Worm (Caenorhabditis elegans) whole organism, young adult: ENCODE results near the gene srx-84.

Source experiments
- B0019.2 ChIP-seq: fragments of 200-800 bp; sonication (Bioruptor generic); conservative IDR thresholded peaks from 2 replicates; pipeline ENCODE4 v1.3.6; 2022; ENCODE audit warnings: missing genetic modification reagents, missing genetic modification characterization, missing compliant biosample characterization
- D2030.7 ChIP-seq: fragments of 200-800 bp; sonication (Bioruptor generic); IDR thresholded peaks from 2 replicates; pipeline ENCODE4 v1.3.6; 2022; ENCODE audit warnings: missing genetic modification reagents, missing genetic modification characterization, missing compliant biosample characterization
- F23B12.7 ChIP-seq: sonication (generic microtip); optimal IDR thresholded peaks from 2 replicates; lab custom pipeline; 2017; ENCODE audit warnings: missing genetic modification characterization, mild to moderate bottlenecking, missing compliant biosample characterization, antibody characterized with exemption, moderate library complexity; ENCODE audit not compliant: insufficient read depth
- F39B2.1 ChIP-seq: fragments of 200-800 bp; sonication (Bioruptor generic); IDR thresholded peaks from 2 replicates; pipeline ENCODE4 v1.3.6; 2022; ENCODE audit warnings: missing genetic modification reagents, missing genetic modification characterization, missing compliant biosample characterization
- F49E8.2 ChIP-seq: sonication (generic microtip); optimal IDR thresholded peaks from 3 replicates; lab custom pipeline; 2017; ENCODE audit warnings: missing genetic modification characterization, mild to moderate bottlenecking, missing compliant biosample characterization, antibody characterized with exemption, moderate library complexity; ENCODE audit not compliant: insufficient read depth
- F57C9.4 ChIP-seq: sonication (generic microtip); optimal IDR thresholded peaks from 2 replicates; lab custom pipeline; 2017; ENCODE audit warnings: mild to moderate bottlenecking, missing genetic modification characterization, missing compliant biosample characterization
- ZK185.1 ChIP-seq: sonication (generic microtip); optimal IDR thresholded peaks from 2 replicates; lab custom pipeline; 2016; ENCODE audit warnings: mild to moderate bottlenecking, missing genetic modification characterization, missing compliant biosample characterization; ENCODE audit not compliant: poor library complexity, severe bottlenecking
- attf-3 ChIP-seq: fragments of 200-800 bp; sonication (Bioruptor generic); conservative IDR thresholded peaks from 2 replicates; pipeline ENCODE4 v1.3.6; 2022; ENCODE audit warnings: missing genetic modification reagents, missing genetic modification characterization, missing compliant biosample characterization
- attf-5 ChIP-seq: fragments of 200-800 bp; sonication (Bioruptor generic); optimal IDR thresholded peaks from 2 replicates; lab custom pipeline; 2018; ENCODE audit warnings: mild to moderate bottlenecking, missing genetic modification characterization, missing compliant biosample characterization
- bed-1 ChIP-seq: fragments of 200-800 bp; sonication (Bioruptor generic); IDR thresholded peaks from 2 replicates; pipeline ENCODE4 v1.3.6; 2022; ENCODE audit warnings: missing genetic modification reagents, missing genetic modification characterization, missing compliant biosample characterization
- ceh-79 ChIP-seq: sonication (generic microtip); optimal IDR thresholded peaks from 2 replicates; lab custom pipeline; 2017; ENCODE audit warnings: mild to moderate bottlenecking, missing genetic modification characterization, missing compliant biosample characterization
- dox-1 ChIP-seq: fragments of 200-800 bp; sonication (Bioruptor generic); IDR thresholded peaks from 2 replicates; pipeline ENCODE4 v1.3.6; 2022; ENCODE audit warnings: missing genetic modification reagents, missing genetic modification characterization, missing compliant biosample characterization
- dpff-1 ChIP-seq: sonication (generic microtip); optimal IDR thresholded peaks from 2 replicates; lab custom pipeline; 2017; ENCODE audit warnings: mild to moderate bottlenecking, missing genetic modification characterization, missing compliant biosample characterization
- dpl-1 ChIP-seq: fragments of 150-350 bp; optimal IDR thresholded peaks from 2 replicates; lab custom pipeline; 2014; ENCODE audit warnings: missing biosample characterization, missing genetic modification reagents, missing genetic modification characterization
- efl-1 ChIP-seq: fragments of 150-350 bp; optimal IDR thresholded peaks from 2 replicates; lab custom pipeline; 2014; ENCODE audit warnings: missing biosample characterization, missing genetic modification reagents, missing genetic modification characterization
- egrh-3 ChIP-seq: fragments of 200-800 bp; sonication (Bioruptor generic); IDR thresholded peaks from 2 replicates; pipeline ENCODE4 v1.3.6; 2022; ENCODE audit warnings: missing genetic modification reagents, missing genetic modification characterization, missing compliant biosample characterization
- ets-4 ChIP-seq: fragments of 200-800 bp; sonication (Bioruptor generic); optimal IDR thresholded peaks from 2 replicates; lab custom pipeline; 2018; ENCODE audit warnings: mild to moderate bottlenecking, missing genetic modification characterization, missing compliant biosample characterization
- let-526 ChIP-seq: fragments of 200-800 bp; sonication (Bioruptor generic); IDR thresholded peaks from 2 replicates; pipeline ENCODE4 v1.3.6; 2022; ENCODE audit warnings: missing genetic modification reagents, missing genetic modification characterization, missing compliant biosample characterization
- lin-54 ChIP-seq: fragments of 200-800 bp; sonication (Bioruptor generic); optimal IDR thresholded peaks from 2 replicates; lab custom pipeline; 2018; ENCODE audit warnings: mild to moderate bottlenecking, missing genetic modification characterization, missing compliant biosample characterization
- madf-10 ChIP-seq: sonication (generic microtip); optimal IDR thresholded peaks from 2 replicates; lab custom pipeline; 2016; ENCODE audit warnings: mild to moderate bottlenecking, missing genetic modification characterization, missing compliant biosample characterization
- madf-3 ChIP-seq: fragments of 200-800 bp; sonication (Bioruptor generic); IDR thresholded peaks from 2 replicates; pipeline ENCODE4 v1.3.6; 2022; ENCODE audit warnings: missing genetic modification reagents, missing genetic modification characterization, missing compliant biosample characterization
- madf-8 ChIP-seq: fragments of 200-800 bp; sonication (Bioruptor generic); conservative IDR thresholded peaks from 2 replicates; pipeline ENCODE4 v1.3.6; 2022; ENCODE audit warnings: missing genetic modification reagents, missing genetic modification characterization, missing compliant biosample characterization
- nhr-179 ChIP-seq: sonication (generic microtip); optimal IDR thresholded peaks from 2 replicates; lab custom pipeline; 2016; ENCODE audit warnings: mild to moderate bottlenecking, missing genetic modification characterization, missing compliant biosample characterization
- nhr-27 ChIP-seq: fragments of 200-800 bp; sonication (Bioruptor generic); optimal IDR thresholded peaks from 2 replicates; lab custom pipeline; 2018; ENCODE audit warnings: mild to moderate bottlenecking, missing genetic modification characterization, moderate library complexity, missing compliant biosample characterization
- nhr-80 ChIP-seq: sonication (generic microtip); optimal IDR thresholded peaks from 2 replicates; lab custom pipeline; 2016; ENCODE audit warnings: missing genetic modification characterization, missing compliant biosample characterization
- pbrm-1 ChIP-seq: fragments of 200-800 bp; sonication (Bioruptor generic); IDR thresholded peaks from 2 replicates; pipeline ENCODE4 v1.3.6; 2022; ENCODE audit warnings: missing genetic modification reagents, missing genetic modification characterization, missing compliant biosample characterization
- rcor-1 ChIP-seq: fragments of 200-800 bp; sonication (Bioruptor generic); IDR thresholded peaks from 2 replicates; pipeline ENCODE4 v1.3.6; 2022; ENCODE audit warnings: missing genetic modification reagents, missing genetic modification characterization, missing compliant biosample characterization
- sdz-38 ChIP-seq: sonication (generic microtip); optimal IDR thresholded peaks from 2 replicates; lab custom pipeline; 2016; ENCODE audit warnings: missing genotype, missing genetic modification characterization, missing compliant biosample characterization
- snpc-4 ChIP-seq, 5 experiments: fragments of 150-350 bp in 1 of 5; sonication (generic microtip) in 4 of 5; optimal IDR thresholded peaks; 2 replicates each; lab custom pipeline; 2014 to 2018; ENCODE audit warnings: missing genetic modification characterization in 5 of 5, missing biosample characterization in 3 of 5, antibody characterized with exemption in 2 of 5, mild to moderate bottlenecking in 2 of 5, missing compliant biosample characterization in 2 of 5, missing genotype in 2 of 5, moderate library complexity in 2 of 5, missing genetic modification reagents in 1 of 5
- tbp1 ChIP-seq: fragments of 200-800 bp; sonication (Bioruptor generic); optimal IDR thresholded peaks from 2 replicates; lab custom pipeline; 2018; ENCODE audit warnings: mild to moderate bottlenecking, missing genetic modification characterization, missing compliant biosample characterization
- tlf-1 ChIP-seq: fragments of 200-800 bp; sonication (Bioruptor generic); optimal IDR thresholded peaks from 2 replicates; lab custom pipeline; 2018; ENCODE audit warnings: mild to moderate bottlenecking, missing genetic modification characterization, missing compliant biosample characterization
- unc-130 ChIP-seq: sonication (generic microtip); optimal IDR thresholded peaks from 2 replicates; lab custom pipeline; 2016; ENCODE audit warnings: missing genetic modification reagents, missing genetic modification characterization, missing compliant biosample characterization
- zim-3 ChIP-seq: sonication (generic microtip); optimal IDR thresholded peaks from 2 replicates; lab custom pipeline; 2017; ENCODE audit warnings: mild to moderate bottlenecking, missing genetic modification characterization, moderate library complexity, missing compliant biosample characterization
- ztf-22 ChIP-seq: fragments of 200-800 bp; sonication (Bioruptor generic); optimal IDR thresholded peaks from 2 replicates; lab custom pipeline; 2018; ENCODE audit warnings: mild to moderate bottlenecking, missing genetic modification characterization, moderate library complexity, missing compliant biosample characterization
- ztf-25 ChIP-seq: fragments of 200-800 bp; sonication (Bioruptor generic); IDR thresholded peaks from 2 replicates; pipeline ENCODE4 v1.3.6; 2022; ENCODE audit warnings: missing genetic modification reagents, missing genetic modification characterization, missing compliant biosample characterization
- ztf-26 ChIP-seq: sonication (generic microtip); optimal IDR thresholded peaks from 2 replicates; lab custom pipeline; 2017; ENCODE audit warnings: missing genetic modification characterization, missing compliant biosample characterization

Gene srx-84

DNA sequence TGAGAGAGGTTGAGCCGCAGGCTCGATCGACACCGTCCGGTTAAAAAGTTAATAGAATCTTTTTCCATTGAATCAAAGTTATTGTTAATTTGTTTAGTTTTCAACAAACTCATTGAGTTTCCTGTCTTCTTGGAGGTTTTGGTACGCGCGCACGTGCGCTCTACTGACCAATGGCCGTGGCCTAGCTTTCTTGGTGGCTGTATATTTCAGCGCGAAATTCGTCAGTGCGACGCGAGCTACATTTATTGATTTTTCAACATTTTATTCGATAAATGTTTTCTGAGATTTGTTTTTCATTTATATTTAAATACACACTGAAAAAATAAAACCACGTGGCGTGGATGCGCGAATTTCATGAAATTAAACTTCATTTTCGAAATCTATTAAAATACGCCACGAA lies 45.3 kb downstream of the srx-84 start, which contains the start of gene bir-1 (continued):
- peak; percentile 42 for TF ChIP-seq unc-130 (GFP tag; lab: Kevin White, UChicago)
- no peak for TF ChIP-seq F23B12.7 (tag; lab: Kevin White, UChicago)
- TF ChIP-seq madf-8 (GFP tag; lab: Robert Waterston, UW) = peak; percentile 15; the same call in 1 of the 2 replicates
- TF ChIP-seq lin-54 (GFP tag; lab: Kevin White, UChicago) = peak; percentile 32
- TF ChIP-seq D2030.7 (GFP tag; lab: Robert Waterston, UW) = peak; percentile 66
- TF ChIP-seq dpff-1 (tag; lab: Kevin White, UChicago) = no peak
- TF ChIP-seq dox-1 (GFP tag; lab: Robert Waterston, UW) = peak; percentile 82
- peak; percentile 22; the same call in 1 of the 2 replicates for TF ChIP-seq attf-3
- peak; percentile 22 for TF ChIP-seq tbp1
- no peak for TF ChIP-seq F49E8.2 (tag; lab: Kevin White, UChicago)
- TF ChIP-seq rcor-1 = 0 out of 2 replicates have a peak, but pooled peaks have one; percentile 26
- TF ChIP-seq nhr-80 (tag; lab: Kevin White, UChicago) = peak; percentile 50
- TF ChIP-seq efl-1 (GFP tag; lab: Kevin White, UChicago) = peak; percentile 75
- no peak for TF ChIP-seq snpc-4 (GFP tag; optimal IDR thresholded peaks at IDR 0.05; lab: Kevin White, UChicago)
- peak in 2 of 4 experiments; percentile 37 to 58 for TF ChIP-seq snpc-4 (tag; optimal IDR thresholded peaks at IDR 0.05; lab: Kevin White, UChicago)
- TF ChIP-seq pbrm-1 = 0 out of 2 replicates have a peak, but pooled peaks have one; percentile 27
- TF ChIP-seq nhr-27 (tag; lab: Kevin White, UChicago) = no peak
- TF ChIP-seq madf-10 (tag; lab: Kevin White, UChicago) = peak; percentile 35
- no peak for TF ChIP-seq nhr-179 (tag; lab: Kevin White, UChicago)
- TF ChIP-seq attf-5 = peak; percentile 81
- peak; percentile 51 for TF ChIP-seq ZK185.1 (tag; lab: Kevin White, UChicago)

DNA sequence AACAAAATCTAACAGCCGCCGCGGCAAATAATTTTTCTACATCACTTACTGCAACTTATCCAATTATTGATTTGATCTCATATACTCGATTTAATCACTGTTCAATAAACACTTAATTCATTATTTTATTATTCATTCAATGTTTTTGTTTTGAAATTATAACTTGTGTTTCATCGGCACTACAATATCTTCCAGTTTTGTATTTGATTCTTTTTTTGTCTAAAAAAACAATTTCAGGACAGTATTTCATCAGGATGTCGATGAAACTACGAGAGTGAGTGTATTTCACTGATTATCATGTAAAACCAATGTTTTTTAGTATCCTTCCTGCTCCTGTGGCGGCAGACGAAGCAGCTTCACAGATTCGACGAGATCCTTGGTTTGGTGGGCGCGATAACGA lies 46.3 kb downstream of the srx-84 start, which contains the start of gene skp-1:
Gene skp-1 (plus strand): TSS at position 238 of the 400 bp plus-strand sequence.
- TF ChIP-seq dpl-1 (GFP tag; lab: Kevin White, UChicago) (no peak), ztf-22 (GFP tag; lab: Kevin White, UChicago) (no peak), tbp1 (no peak), F39B2.1 (GFP tag; lab: Robert Waterston, UW) (no peak), ztf-26 (tag; lab: Kevin White, UChicago) (no peak)

DNA sequence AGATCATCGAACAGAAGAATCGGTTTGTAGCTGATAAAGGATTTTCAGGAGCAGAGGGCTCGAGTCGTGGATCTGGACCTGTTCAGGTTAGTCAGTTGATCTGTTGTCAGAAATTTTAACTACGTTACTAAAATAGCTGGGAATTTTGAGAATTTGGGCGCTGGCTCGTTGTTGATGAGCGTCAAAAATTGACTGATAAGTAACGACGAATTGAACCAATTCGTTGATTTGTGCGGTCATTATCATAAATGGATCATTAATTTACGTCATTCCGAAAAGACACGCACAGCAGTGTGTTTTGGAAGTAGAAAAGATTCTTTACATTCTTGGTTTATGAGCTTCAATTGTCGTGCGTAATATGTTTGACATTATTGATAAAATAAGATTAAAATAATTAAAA lies 48.9 kb downstream of the srx-84 start:
- no peak for TF ChIP-seq bed-1 (GFP tag; lab: Robert Waterston, UW)
- no peak for TF ChIP-seq madf-10 (tag; lab: Kevin White, UChicago)
- no peak for TF ChIP-seq tlf-1
- no peak for TF ChIP-seq B0019.2
- TF ChIP-seq madf-3 = no peak
- TF ChIP-seq ztf-25 (GFP tag; lab: Robert Waterston, UW) = no peak
- TF ChIP-seq ets-4 (GFP tag; lab: Kevin White, UChicago) = no peak
- no peak for TF ChIP-seq F57C9.4 (tag; lab: Kevin White, UChicago)
- TF ChIP-seq sdz-38 = no peak
- TF ChIP-seq tbp1 = no peak
- no peak for TF ChIP-seq zim-3 (tag; lab: Kevin White, UChicago)
- TF ChIP-seq egrh-3 (GFP tag; lab: Robert Waterston, UW) = no peak
- no peak for TF ChIP-seq let-526 (GFP tag; lab: Robert Waterston, UW)
- TF ChIP-seq rcor-1 = no peak
- no peak for TF ChIP-seq ceh-79 (tag; lab: Kevin White, UChicago)
- TF ChIP-seq, all 124 proteins: peak for 0
